Worm (Caenorhabditis elegans): ENCODE results near the gene K03A1.4.

DNA sequence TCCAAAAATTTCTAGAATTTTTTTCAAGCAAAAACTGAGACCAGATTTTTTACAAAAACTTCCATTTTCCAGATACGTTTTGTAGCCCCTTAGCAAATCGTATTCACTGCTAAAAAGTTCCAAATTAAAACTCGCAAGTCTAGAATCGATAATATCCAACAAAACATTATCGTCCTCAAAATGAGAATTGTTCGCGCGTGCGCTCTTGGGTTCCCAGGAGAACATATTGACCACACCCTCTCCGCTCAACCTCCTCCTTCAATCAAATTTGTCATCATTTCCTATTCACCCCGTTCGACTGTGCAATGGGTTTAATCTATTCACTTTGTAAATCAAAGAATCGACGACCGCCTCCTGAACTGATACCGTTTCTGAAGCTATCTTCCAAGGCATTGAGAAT is 13.3 kb upstream of the K03A1.4 start:
- TF ChIP-seq nhr-25 (tag; optimal IDR thresholded peaks at IDR 0.05) (no peak), lsy-2 (tag; optimal IDR thresholded peaks at IDR 0.05) (no peak), mab-5 (tag; optimal IDR thresholded peaks at IDR 0.05) (no peak), ama-1 (optimal IDR thresholded peaks at IDR 0.05) (no peak), fos-1 (tag; optimal IDR thresholded peaks at IDR 0.05) (no peak)
